Worm (Caenorhabditis elegans) whole organism, young adult: ENCODE results near the gene cth-2.

Source experiments
- him-1 ChIP-seq: sonication (generic microtip); optimal IDR thresholded peaks from 2 replicates; lab custom pipeline; 2016; ENCODE audit warnings: missing genotype, missing genetic modification reagents, missing genetic modification characterization, missing compliant biosample characterization
- hrde-1 ChIP-seq: sonication (generic microtip); optimal IDR thresholded peaks from 2 replicates; lab custom pipeline; 2016; ENCODE audit warnings: missing genetic modification characterization, mild to moderate bottlenecking, missing compliant biosample characterization, moderate library complexity, missing genotype, missing genetic modification reagents, borderline replicate concordance
- nfya-1 ChIP-seq: sonication (generic microtip); optimal IDR thresholded peaks from 2 replicates; lab custom pipeline; 2017; ENCODE audit warnings: antibody characterized with exemption, missing compliant biosample characterization, missing genetic modification characterization, borderline replicate concordance; ENCODE audit not compliant: insufficient read depth
- snpc-4 ChIP-seq, 5 experiments: fragments of 150-350 bp in 1 of 5; sonication (generic microtip) in 4 of 5; optimal IDR thresholded peaks; 2 replicates each; lab custom pipeline; 2014 to 2018; ENCODE audit warnings: missing genetic modification characterization in 5 of 5, missing biosample characterization in 3 of 5, antibody characterized with exemption in 2 of 5, mild to moderate bottlenecking in 2 of 5, missing compliant biosample characterization in 2 of 5, missing genotype in 2 of 5, moderate library complexity in 2 of 5, missing genetic modification reagents in 1 of 5
- unc-130 ChIP-seq: sonication (generic microtip); optimal IDR thresholded peaks from 2 replicates; lab custom pipeline; 2016; ENCODE audit warnings: missing genetic modification reagents, missing genetic modification characterization, missing compliant biosample characterization

DNA sequence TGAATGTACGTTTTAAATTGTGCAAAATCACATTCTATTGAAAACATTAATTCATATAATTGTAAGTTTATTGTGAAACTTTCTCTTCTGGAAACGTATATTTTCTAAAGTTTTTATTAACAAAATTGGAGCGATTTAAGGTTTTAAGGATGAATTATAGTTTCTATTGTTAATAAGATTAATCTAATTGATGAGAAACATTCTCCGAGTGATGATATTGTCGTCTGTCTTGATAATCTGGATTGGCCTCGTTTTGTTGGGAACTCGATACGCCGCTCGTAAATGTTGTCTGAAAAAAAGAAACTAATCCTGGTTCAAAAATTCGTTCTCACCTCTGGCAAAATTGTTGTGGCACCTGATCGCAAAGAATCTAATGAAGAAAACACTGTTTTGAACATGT, 48.6 kb upstream of the cth-2 start:
- TF ChIP-seq him-1 (tag; lab: Kevin White, UChicago) (no peak), nfya-1 (tag; lab: Kevin White, UChicago) (no peak), hrde-1 (tag; lab: Kevin White, UChicago) (no peak), snpc-4 (GFP tag; optimal IDR thresholded peaks at IDR 0.05; lab: Kevin White, UChicago) (no peak), snpc-4 (tag; optimal IDR thresholded peaks at IDR 0.05; lab: Kevin White, UChicago) (no peak), unc-130 (no peak)
